Worm (Caenorhabditis elegans) whole organism, L4 larva: ENCODE measurements around the gene dep-1.

Experiments
- F37D6.2 ChIP-seq: sonication (generic microtip); optimal IDR thresholded peaks from 2 replicates; lab custom pipeline; 2016; ENCODE audit warnings: mild to moderate bottlenecking, missing genetic modification characterization, missing compliant biosample characterization
- F49E8.2 ChIP-seq: sonication (generic microtip); optimal IDR thresholded peaks from 2 replicates; lab custom pipeline; 2016; ENCODE audit warnings: missing compliant biosample characterization, mild to moderate bottlenecking, missing genetic modification characterization, borderline replicate concordance
- T20F7.1 ChIP-seq: fragments of 200-800 bp; sonication (Bioruptor generic); optimal IDR thresholded peaks from 2 replicates; lab custom pipeline; 2018; ENCODE audit warnings: mild to moderate bottlenecking, missing genetic modification characterization, missing compliant biosample characterization
- ZK546.5 ChIP-seq, 2 experiments: sonication (generic microtip); optimal IDR thresholded peaks; 2 replicates each; lab custom pipeline; 2017; ENCODE audit warnings: missing biosample characterization in 2 of 2, missing genetic modification characterization in 2 of 2
- aly-2 ChIP-seq: sonication (generic microtip); optimal IDR thresholded peaks from 2 replicates; lab custom pipeline; 2018; ENCODE audit warnings: missing biosample characterization, missing genetic modification characterization
- arid-1 ChIP-seq: fragments of 200-800 bp; sonication (Bioruptor generic); conservative IDR thresholded peaks from 2 replicates; pipeline ENCODE4 v1.3.6; 2022; ENCODE audit warnings: missing genetic modification reagents, missing genetic modification characterization, missing compliant biosample characterization
- ceh-32 ChIP-seq: sonication (generic microtip); optimal IDR thresholded peaks from 2 replicates; lab custom pipeline; 2016; ENCODE audit warnings: mild to moderate bottlenecking, missing genetic modification characterization, missing compliant biosample characterization; ENCODE audit not compliant: poor library complexity
- ceh-44 ChIP-seq: fragments of 200-800 bp; sonication (Bioruptor generic); IDR thresholded peaks from 2 replicates; pipeline ENCODE4 v1.3.6; 2022; ENCODE audit warnings: missing genetic modification reagents, missing genetic modification characterization, missing compliant biosample characterization
- daf-16 ChIP-seq, 3 experiments: sonication (generic microtip); optimal IDR thresholded peaks; 2 replicates each; lab custom pipeline; 2016 to 2017; ENCODE audit warnings: missing genetic modification characterization in 3 of 3, missing genetic modification reagents in 3 of 3, mild to moderate bottlenecking in 2 of 3, missing compliant biosample characterization in 2 of 3, missing biosample characterization in 1 of 3, moderate library complexity in 1 of 3
- daf-19 ChIP-seq: fragments of 200-800 bp; sonication (Bioruptor generic); conservative IDR thresholded peaks from 2 replicates; pipeline ENCODE4 v1.3.6; 2022; ENCODE audit warnings: missing genetic modification characterization, missing compliant biosample characterization
- dmd-6 ChIP-seq: fragments of 200-800 bp; sonication (Bioruptor generic); IDR thresholded peaks from 2 replicates; pipeline ENCODE4 v1.3.6; 2022; ENCODE audit warnings: missing genetic modification reagents, missing genetic modification characterization, missing compliant biosample characterization
- dmd-9 ChIP-seq: fragments of 200-800 bp; sonication (Bioruptor generic); IDR thresholded peaks from 2 replicates; pipeline ENCODE4 v1.3.6; 2022; ENCODE audit warnings: missing genetic modification reagents, missing genetic modification characterization, missing compliant biosample characterization
- duxl-1 ChIP-seq: sonication (generic microtip); optimal IDR thresholded peaks from 2 replicates; lab custom pipeline; 2016; ENCODE audit warnings: mild to moderate bottlenecking, missing genetic modification characterization, moderate library complexity, missing compliant biosample characterization; ENCODE audit not compliant: poor library complexity
- dve-1 ChIP-seq: sonication (generic microtip); optimal IDR thresholded peaks from 2 replicates; lab custom pipeline; 2017; ENCODE audit warnings: antibody characterized with exemption, mild to moderate bottlenecking, missing genetic modification characterization, missing compliant biosample characterization; ENCODE audit not compliant: insufficient read depth
- hif-1 ChIP-seq, 2 experiments: sonication (generic microtip); optimal IDR thresholded peaks; 2 replicates each; lab custom pipeline; 2016 to 2017; ENCODE audit warnings: missing compliant biosample characterization in 2 of 2, missing genetic modification characterization in 2 of 2, missing genetic modification reagents in 2 of 2, missing genotype in 2 of 2, mild to moderate bottlenecking in 1 of 2
- hlh-11 ChIP-seq: fragments of 200-800 bp; sonication (Bioruptor generic); optimal IDR thresholded peaks from 2 replicates; lab custom pipeline; 2018; ENCODE audit warnings: mild to moderate bottlenecking, missing genetic modification characterization, missing compliant biosample characterization
- hlh-30 ChIP-seq: sonication (generic microtip); optimal IDR thresholded peaks from 2 replicates; lab custom pipeline; 2017; ENCODE audit warnings: antibody characterized with exemption, mild to moderate bottlenecking, missing genetic modification characterization, missing compliant biosample characterization; ENCODE audit not compliant: insufficient read depth
- lin-1 ChIP-seq: fragments of 200-800 bp; sonication (Bioruptor generic); IDR thresholded peaks from 2 replicates; pipeline ENCODE4 v1.3.6; 2022; ENCODE audit warnings: missing genetic modification reagents, missing genetic modification characterization, missing compliant biosample characterization
- lin-29 ChIP-seq: fragments of 200-800 bp; sonication (Bioruptor generic); IDR thresholded peaks from 2 replicates; pipeline ENCODE4 v1.3.6; 2022; ENCODE audit warnings: missing genetic modification reagents, missing genetic modification characterization, missing compliant biosample characterization
- lsy-2 ChIP-seq, 2 experiments: fragments of 150-350 bp in 1 of 2; sonication (generic microtip) in 1 of 2; optimal IDR thresholded peaks; 2 replicates each; lab custom pipeline; 2014 to 2017; ENCODE audit warnings: missing biosample characterization in 2 of 2, missing genetic modification characterization in 2 of 2
- madf-5 ChIP-seq, 2 experiments: fragments of 200-800 bp; sonication (Bioruptor generic); IDR thresholded peaks; 2 replicates each; pipeline ENCODE4 v1.3.6; 2022; ENCODE audit warnings: missing compliant biosample characterization in 2 of 2, missing genetic modification characterization in 2 of 2
- madf-9 ChIP-seq: fragments of 200-800 bp; sonication (Bioruptor generic); conservative IDR thresholded peaks from 2 replicates; pipeline ENCODE4 v1.3.6; 2022; ENCODE audit warnings: missing genetic modification reagents, missing genetic modification characterization, missing compliant biosample characterization
- mdl-1 ChIP-seq, 2 experiments: fragments of 150-350 bp in 1 of 2; sonication (generic microtip) in 1 of 2; optimal IDR thresholded peaks; 2 replicates each; lab custom pipeline; 2014 to 2017; ENCODE audit warnings: missing biosample characterization in 2 of 2, missing genetic modification characterization in 2 of 2
- mdt-29 ChIP-seq: fragments of 200-800 bp; sonication (Bioruptor generic); IDR thresholded peaks from 2 replicates; pipeline ENCODE4 v1.3.6; 2022; ENCODE audit warnings: missing genetic modification reagents, missing genetic modification characterization, missing compliant biosample characterization
- mes-2 ChIP-seq: sonication (generic microtip); optimal IDR thresholded peaks from 2 replicates; lab custom pipeline; 2016; ENCODE audit warnings: missing genotype, mild to moderate bottlenecking, missing genetic modification characterization, missing compliant biosample characterization; ENCODE audit not compliant: poor library complexity, severe bottlenecking
- nhr-10 ChIP-seq: fragments of 150-350 bp; optimal IDR thresholded peaks from 2 replicates; lab custom pipeline; 2014; ENCODE audit warnings: missing biosample characterization, missing genetic modification characterization
- nhr-25 ChIP-seq: sonication (generic microtip); optimal IDR thresholded peaks from 2 replicates; lab custom pipeline; 2017; ENCODE audit warnings: missing genetic modification characterization, mild to moderate bottlenecking, missing compliant biosample characterization, antibody characterized with exemption, moderate library complexity, borderline replicate concordance; ENCODE audit not compliant: insufficient read depth
- nhr-28 ChIP-seq: fragments of 150-350 bp; optimal IDR thresholded peaks from 2 replicates; lab custom pipeline; 2014; ENCODE audit warnings: missing biosample characterization, missing genetic modification characterization
- nhr-42 ChIP-seq: fragments of 200-800 bp; sonication (Bioruptor generic); IDR thresholded peaks from 2 replicates; pipeline ENCODE4 v1.3.6; 2022; ENCODE audit warnings: missing genetic modification characterization, missing compliant biosample characterization
- php-3 ChIP-seq: fragments of 200-800 bp; sonication (Bioruptor generic); IDR thresholded peaks from 2 replicates; pipeline ENCODE4 v1.3.6; 2022; ENCODE audit warnings: missing genetic modification reagents, missing genetic modification characterization, missing compliant biosample characterization
- pqm-1 ChIP-seq: sonication (generic microtip); optimal IDR thresholded peaks from 2 replicates; lab custom pipeline; 2017; ENCODE audit warnings: missing biosample characterization, missing genetic modification characterization
- saeg-2 ChIP-seq: fragments of 200-800 bp; sonication (Bioruptor generic); IDR thresholded peaks from 2 replicates; pipeline ENCODE4 v1.3.6; 2022; ENCODE audit warnings: missing genetic modification reagents, missing genetic modification characterization, missing compliant biosample characterization
- snpc-4 ChIP-seq: fragments of 150-350 bp; optimal IDR thresholded peaks from 2 replicates; lab custom pipeline; 2014; ENCODE audit warnings: missing biosample characterization, missing genetic modification characterization
- tag-97 ChIP-seq: fragments of 200-800 bp; sonication (Bioruptor generic); IDR thresholded peaks from 2 replicates; pipeline ENCODE4 v1.3.6; 2022; ENCODE audit warnings: missing genetic modification characterization, missing compliant biosample characterization
- unc-39 ChIP-seq: sonication (generic microtip); optimal IDR thresholded peaks from 2 replicates; lab custom pipeline; 2017; ENCODE audit warnings: missing biosample characterization, missing genetic modification characterization
- unc-62 ChIP-seq, 3 experiments: fragments of 150-350 bp in 1 of 3; sonication (generic microtip); optimal IDR thresholded peaks in 2 of 3; peaks in 1 of 3; 1 replicate in 1 of 3; 2 replicates in 2 of 3; lab custom pipeline; 2014 to 2017; ENCODE audit warnings: missing biosample characterization in 3 of 3, missing genetic modification characterization in 3 of 3, missing genetic modification reagents in 3 of 3, missing genotype in 1 of 3
- zfp-2 ChIP-seq: sonication (generic microtip); optimal IDR thresholded peaks from 2 replicates; lab custom pipeline; 2016; ENCODE audit warnings: mild to moderate bottlenecking, missing genetic modification characterization, missing compliant biosample characterization
- zfp-3 ChIP-seq: fragments of 200-800 bp; sonication (Bioruptor generic); conservative IDR thresholded peaks from 2 replicates; pipeline ENCODE4 v1.3.6; 2022; ENCODE audit warnings: missing genetic modification reagents, missing genetic modification characterization, missing compliant biosample characterization
- ztf-7 ChIP-seq: fragments of 150-350 bp; optimal IDR thresholded peaks from 2 replicates; lab custom pipeline; 2014; ENCODE audit warnings: missing biosample characterization, missing genetic modification characterization

Gene dep-1

DNA sequence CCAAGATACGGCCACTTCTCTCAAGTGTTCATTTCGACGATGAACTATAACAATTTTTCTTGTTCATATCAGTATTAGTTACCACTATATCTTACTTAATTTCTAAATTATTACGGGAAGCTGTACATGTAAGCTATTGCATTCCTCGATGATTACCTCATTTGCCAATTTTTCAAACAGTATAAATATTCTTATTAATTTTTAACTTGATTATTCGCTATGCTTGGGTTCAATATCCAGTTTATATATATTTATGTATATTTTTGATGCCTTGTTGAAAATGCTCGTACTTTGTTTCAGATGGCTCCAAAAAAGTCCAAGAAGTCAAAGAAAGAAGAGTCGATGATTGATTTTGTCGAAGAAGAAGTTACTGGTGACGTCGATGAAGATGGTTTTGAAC lies 25.3 kb downstream of the dep-1 start, which contains the start of gene F44G4.1:
F44G4.1 (plus strand) TSS at position 301 of the 400 bp plus-strand sequence.
- TF ChIP-seq unc-62 (GFP tag; optimal IDR thresholded peaks at IDR 0.05 in 1 of 2; lab: Kevin White, UChicago) = no peak
- no peak for TF ChIP-seq unc-62 (tag; optimal IDR thresholded peaks at IDR 0.05; lab: Kevin White, UChicago)
- no peak for TF ChIP-seq F49E8.2 (tag; lab: Kevin White, UChicago)
- TF ChIP-seq daf-19 (GFP tag; lab: Robert Waterston, UW) = no peak
- no peak for TF ChIP-seq madf-5 (GFP tag; IDR thresholded peaks at IDR 0.05; lab: Robert Waterston, UW)
- no peak for TF ChIP-seq lin-29 (GFP tag; lab: Robert Waterston, UW)
- no peak for TF ChIP-seq zfp-2 (tag; lab: Kevin White, UChicago)
- no peak for TF ChIP-seq zfp-3 (GFP tag; lab: Robert Waterston, UW)
- no peak for TF ChIP-seq mes-2 (tag; lab: Kevin White, UChicago)
- no peak for TF ChIP-seq madf-9 (GFP tag; lab: Robert Waterston, UW)

DNA sequence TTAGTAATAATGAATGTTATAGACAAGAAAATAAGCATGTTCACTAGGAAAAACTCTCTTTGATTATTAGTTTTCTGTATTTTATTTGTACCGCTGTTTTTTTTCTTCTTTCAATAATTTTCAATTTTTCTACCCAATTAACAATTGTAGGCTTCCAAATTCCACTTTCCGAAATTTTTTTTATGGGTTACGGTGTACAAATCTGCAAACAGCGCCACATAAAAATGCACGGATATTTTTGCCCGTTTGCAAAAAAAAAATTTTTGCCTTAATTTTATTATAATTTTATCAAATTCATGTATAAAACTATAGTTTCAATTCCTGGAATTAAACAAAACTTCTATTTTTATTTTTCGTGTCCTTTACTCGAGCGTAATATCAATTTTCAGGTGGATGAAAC lies 26.8 kb downstream of the dep-1 start, which contains the start of gene ooc-5:
ooc-5 (plus strand) TSS at position 381 of the 400 bp plus-strand sequence.
- peak in 1 of 2 experiments; percentile 96 for TF ChIP-seq lsy-2 (tag; optimal IDR thresholded peaks at IDR 0.05; lab: Kevin White, UChicago)
- TF ChIP-seq saeg-2 (GFP tag; lab: Robert Waterston, UW) = no peak
- TF ChIP-seq ceh-44 (GFP tag; lab: Robert Waterston, UW) = no peak
- TF ChIP-seq dmd-9 (GFP tag; lab: Robert Waterston, UW) = no peak
- no peak for TF ChIP-seq unc-39 (tag; lab: Kevin White, UChicago)
- peak; percentile 8 for TF ChIP-seq mes-2 (tag; lab: Kevin White, UChicago)
- no peak for TF ChIP-seq F37D6.2 (tag; lab: Kevin White, UChicago)
- TF ChIP-seq php-3 (GFP tag; lab: Robert Waterston, UW) = no peak

DNA sequence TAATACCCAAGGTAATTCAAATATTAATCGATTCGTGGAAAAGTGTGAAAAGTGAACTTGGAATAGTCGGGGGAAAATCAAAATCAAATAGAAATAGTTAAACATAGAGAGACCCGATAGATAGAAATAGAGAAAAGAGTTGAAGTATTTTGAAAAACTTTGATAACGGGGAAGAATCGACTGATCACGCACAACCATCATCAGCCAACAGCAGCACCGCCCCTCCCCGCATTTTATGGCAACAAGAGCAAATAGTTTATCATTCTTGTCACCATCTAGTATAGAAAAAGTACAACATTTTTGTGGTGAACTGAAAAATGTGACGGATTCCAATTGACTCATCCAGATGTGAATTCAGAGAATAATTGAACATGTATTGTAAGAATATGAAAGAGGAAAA lies 28.0 kb downstream of the dep-1 start:
- TF ChIP-seq T20F7.1 (GFP tag; lab: Kevin White, UChicago) (no peak), aly-2 (tag; lab: Kevin White, UChicago) (no peak), dmd-6 (GFP tag; lab: Robert Waterston, UW) (peak; percentile 42; the same call in 1 of the 2 replicates), duxl-1 (tag; lab: Kevin White, UChicago) (no peak), snpc-4 (tag; lab: Kevin White, UChicago) (no peak), nhr-28 (tag; lab: Kevin White, UChicago) (peak; percentile 72), lin-1 (GFP tag; lab: Robert Waterston, UW) (no peak), ztf-7 (tag; lab: Kevin White, UChicago) (no peak), mdt-29 (GFP tag; lab: Robert Waterston, UW) (no peak), lin-29 (GFP tag; lab: Robert Waterston, UW) (no peak), unc-39 (tag; lab: Kevin White, UChicago) (no peak), pqm-1 (tag; lab: Kevin White, UChicago) (peak; percentile 71), F37D6.2 (tag; lab: Kevin White, UChicago) (no peak), zfp-2 (tag; lab: Kevin White, UChicago) (no peak), tag-97 (GFP tag; lab: Robert Waterston, UW) (no peak), ZK546.5 (tag; optimal IDR thresholded peaks at IDR 0.05; lab: Kevin White, UChicago) (no peak), arid-1 (GFP tag; lab: Robert Waterston, UW) (no peak), nhr-42 (GFP tag; lab: Robert Waterston, UW) (no peak), saeg-2 (GFP tag; lab: Robert Waterston, UW) (no peak), hlh-11 (peak; percentile 60), nhr-10 (no peak), ceh-32 (tag; lab: Kevin White, UChicago) (no peak), nhr-25 (tag; lab: Kevin White, UChicago) (no peak), zfp-3 (GFP tag; lab: Robert Waterston, UW) (no peak), hif-1 (tag; optimal IDR thresholded peaks at IDR 0.05; lab: Kevin White, UChicago) (no peak), hlh-30 (tag; lab: Kevin White, UChicago) (peak; percentile 15), dve-1 (tag; lab: Kevin White, UChicago) (peak; percentile 46), unc-62 (GFP tag; optimal IDR thresholded peaks at IDR 0.05 in 1 of 2; lab: Kevin White, UChicago) (no peak), unc-62 (tag; optimal IDR thresholded peaks at IDR 0.05; lab: Kevin White, UChicago) (no peak), daf-16 (GFP tag; optimal IDR thresholded peaks at IDR 0.05; lab: Kevin White, UChicago) (no peak), daf-16 (tag; optimal IDR thresholded peaks at IDR 0.05; lab: Kevin White, UChicago) (peak; percentile 54), mdl-1 (tag; optimal IDR thresholded peaks at IDR 0.05; lab: Kevin White, UChicago) (peak in 1 of 2 experiments; percentile 18)
